Worm (Caenorhabditis elegans) whole organism, L4 larva: ENCODE data around the gene mes-2.
A peak's percentile ranks its signal among the peaks of the same experiment; 100 is the strongest.
"Not testable (repeated sequence)": the region's sequence is repeated elsewhere in the genome, so short reads cannot be mapped to it uniquely, and the experiment has no call there.

Experiments
- D1046.2 ChIP-seq: fragments of 200-800 bp; sonication (Bioruptor generic); IDR thresholded peaks from 2 replicates; pipeline ENCODE4 v1.3.6; 2022; ENCODE audit warnings: missing genetic modification characterization, missing compliant biosample characterization
- F49E8.2 ChIP-seq: sonication (generic microtip); optimal IDR thresholded peaks from 2 replicates; lab custom pipeline; 2016; ENCODE audit warnings: missing compliant biosample characterization, mild to moderate bottlenecking, missing genetic modification characterization, borderline replicate concordance
- R02D3.7 ChIP-seq: fragments of 150-350 bp; sonication (generic microtip); optimal IDR thresholded peaks from 3 replicates; lab custom pipeline; 2014; ENCODE audit warnings: missing biosample characterization, missing genetic modification characterization
- T26A8.4 ChIP-seq: fragments of 200-800 bp; sonication (Bioruptor generic); IDR thresholded peaks from 2 replicates; pipeline ENCODE4 v1.3.6; 2022; ENCODE audit warnings: missing genetic modification characterization, missing compliant biosample characterization
- Y48G9A.11 ChIP-seq: fragments of 200-800 bp; sonication (Bioruptor generic); IDR thresholded peaks from 2 replicates; pipeline ENCODE4 v1.3.6; 2022; ENCODE audit warnings: missing genetic modification reagents, missing genetic modification characterization, missing compliant biosample characterization
- Y5F2A.4 ChIP-seq: fragments of 200-800 bp; sonication (Bioruptor generic); optimal IDR thresholded peaks from 2 replicates; lab custom pipeline; 2018; ENCODE audit warnings: mild to moderate bottlenecking, missing genetic modification characterization, missing compliant biosample characterization
- aha-1 ChIP-seq: fragments of 150-350 bp; peaks from one replicate; lab custom pipeline; 2014; ENCODE audit warnings: missing biosample characterization, missing genetic modification characterization
- arid-1 ChIP-seq: fragments of 200-800 bp; sonication (Bioruptor generic); conservative IDR thresholded peaks from 2 replicates; pipeline ENCODE4 v1.3.6; 2022; ENCODE audit warnings: missing genetic modification reagents, missing genetic modification characterization, missing compliant biosample characterization
- ceh-20 ChIP-seq: fragments of 200-800 bp; sonication (Bioruptor generic); IDR thresholded peaks from 2 replicates; pipeline ENCODE4 v1.3.6; 2022; ENCODE audit warnings: missing genetic modification reagents, missing genetic modification characterization, missing compliant biosample characterization
- ceh-44 ChIP-seq: fragments of 200-800 bp; sonication (Bioruptor generic); IDR thresholded peaks from 2 replicates; pipeline ENCODE4 v1.3.6; 2022; ENCODE audit warnings: missing genetic modification reagents, missing genetic modification characterization, missing compliant biosample characterization
- ceh-82 ChIP-seq: sonication (generic microtip); optimal IDR thresholded peaks from 2 replicates; lab custom pipeline; 2017; ENCODE audit warnings: missing biosample characterization, missing genetic modification characterization
- daf-12 ChIP-seq: fragments of 150-350 bp; optimal IDR thresholded peaks from 2 replicates; lab custom pipeline; 2014; ENCODE audit warnings: missing biosample characterization, missing genetic modification reagents, missing genetic modification characterization
- daf-19 ChIP-seq: fragments of 200-800 bp; sonication (Bioruptor generic); conservative IDR thresholded peaks from 2 replicates; pipeline ENCODE4 v1.3.6; 2022; ENCODE audit warnings: missing genetic modification characterization, missing compliant biosample characterization
- dmd-6 ChIP-seq: fragments of 200-800 bp; sonication (Bioruptor generic); IDR thresholded peaks from 2 replicates; pipeline ENCODE4 v1.3.6; 2022; ENCODE audit warnings: missing genetic modification reagents, missing genetic modification characterization, missing compliant biosample characterization
- dmd-8 ChIP-seq: fragments of 200-800 bp; sonication (Bioruptor generic); IDR thresholded peaks from 2 replicates; pipeline ENCODE4 v1.3.6; 2022; ENCODE audit warnings: missing genetic modification characterization, missing compliant biosample characterization
- dpl-1 ChIP-seq: fragments of 150-350 bp; optimal IDR thresholded peaks from 2 replicates; lab custom pipeline; 2014; ENCODE audit warnings: missing biosample characterization, missing genetic modification reagents, missing genetic modification characterization
- duxl-1 ChIP-seq: sonication (generic microtip); optimal IDR thresholded peaks from 2 replicates; lab custom pipeline; 2016; ENCODE audit warnings: mild to moderate bottlenecking, missing genetic modification characterization, moderate library complexity, missing compliant biosample characterization; ENCODE audit not compliant: poor library complexity
- fkh-10 ChIP-seq: fragments of 150-350 bp; optimal IDR thresholded peaks from 2 replicates; lab custom pipeline; 2014; ENCODE audit warnings: missing biosample characterization, missing genetic modification reagents, missing genetic modification characterization
- hif-1 ChIP-seq, 2 experiments: sonication (generic microtip); optimal IDR thresholded peaks; 2 replicates each; lab custom pipeline; 2016 to 2017; ENCODE audit warnings: missing compliant biosample characterization in 2 of 2, missing genetic modification characterization in 2 of 2, missing genetic modification reagents in 2 of 2, missing genotype in 2 of 2, mild to moderate bottlenecking in 1 of 2
- hlh-30 ChIP-seq: sonication (generic microtip); optimal IDR thresholded peaks from 2 replicates; lab custom pipeline; 2017; ENCODE audit warnings: antibody characterized with exemption, mild to moderate bottlenecking, missing genetic modification characterization, missing compliant biosample characterization; ENCODE audit not compliant: insufficient read depth
- lin-13 ChIP-seq: fragments of 150-350 bp; optimal IDR thresholded peaks from 2 replicates; lab custom pipeline; 2014; ENCODE audit warnings: missing biosample characterization, missing genetic modification reagents, missing genetic modification characterization
- lir-3 ChIP-seq: sonication (generic microtip); optimal IDR thresholded peaks from 2 replicates; lab custom pipeline; 2016; ENCODE audit warnings: mild to moderate bottlenecking, missing genetic modification characterization, missing compliant biosample characterization
- mdl-1 ChIP-seq, 2 experiments: fragments of 150-350 bp in 1 of 2; sonication (generic microtip) in 1 of 2; optimal IDR thresholded peaks; 2 replicates each; lab custom pipeline; 2014 to 2017; ENCODE audit warnings: missing biosample characterization in 2 of 2, missing genetic modification characterization in 2 of 2
- mes-2 ChIP-seq: sonication (generic microtip); optimal IDR thresholded peaks from 2 replicates; lab custom pipeline; 2016; ENCODE audit warnings: missing genotype, mild to moderate bottlenecking, missing genetic modification characterization, missing compliant biosample characterization; ENCODE audit not compliant: poor library complexity, severe bottlenecking
- nhr-10 ChIP-seq: fragments of 150-350 bp; optimal IDR thresholded peaks from 2 replicates; lab custom pipeline; 2014; ENCODE audit warnings: missing biosample characterization, missing genetic modification characterization
- nhr-11 ChIP-seq: fragments of 150-350 bp; optimal IDR thresholded peaks from 2 replicates; lab custom pipeline; 2014; ENCODE audit warnings: missing biosample characterization, missing genetic modification characterization
- nhr-237 ChIP-seq: sonication (generic microtip); optimal IDR thresholded peaks from 2 replicates; lab custom pipeline; 2017; ENCODE audit warnings: missing biosample characterization, missing genetic modification characterization
- nhr-28 ChIP-seq: fragments of 150-350 bp; optimal IDR thresholded peaks from 2 replicates; lab custom pipeline; 2014; ENCODE audit warnings: missing biosample characterization, missing genetic modification characterization
- nhr-41 ChIP-seq: fragments of 200-800 bp; sonication (Bioruptor generic); IDR thresholded peaks from 2 replicates; pipeline ENCODE4 v1.3.6; 2022; ENCODE audit warnings: missing genetic modification reagents, missing genetic modification characterization, missing compliant biosample characterization
- nhr-42 ChIP-seq: fragments of 200-800 bp; sonication (Bioruptor generic); IDR thresholded peaks from 2 replicates; pipeline ENCODE4 v1.3.6; 2022; ENCODE audit warnings: missing genetic modification characterization, missing compliant biosample characterization
- nhr-48 ChIP-seq: sonication (generic microtip); optimal IDR thresholded peaks from 2 replicates; lab custom pipeline; 2016; ENCODE audit warnings: mild to moderate bottlenecking, missing genetic modification characterization, missing compliant biosample characterization
- pha-4 ChIP-seq, 2 experiments: fragments of 150-350 bp in 1 of 2; fragments of 200-800 bp in 1 of 2; sonication (Bioruptor generic) in 1 of 2; IDR thresholded peaks in 1 of 2; optimal IDR thresholded peaks in 1 of 2; 2 replicates each; pipeline versions ENCODE4 v1.3.6 to Lab custom; 2014 to 2022; ENCODE audit warnings: missing genetic modification characterization in 2 of 2, missing genetic modification reagents in 2 of 2, missing biosample characterization in 1 of 2, missing compliant biosample characterization in 1 of 2
- pqm-1 ChIP-seq: sonication (generic microtip); optimal IDR thresholded peaks from 2 replicates; lab custom pipeline; 2017; ENCODE audit warnings: missing biosample characterization, missing genetic modification characterization
- set-16 ChIP-seq: fragments of 200-800 bp; sonication (Bioruptor generic); IDR thresholded peaks from 2 replicates; pipeline ENCODE4 v1.3.6; 2022; ENCODE audit warnings: missing genetic modification reagents, missing genetic modification characterization, missing compliant biosample characterization
- spr-1 ChIP-seq: sonication (generic microtip); optimal IDR thresholded peaks from 2 replicates; lab custom pipeline; 2016; ENCODE audit warnings: mild to moderate bottlenecking, missing genetic modification characterization, missing compliant biosample characterization
- spr-3 ChIP-seq: fragments of 200-800 bp; sonication (Bioruptor generic); optimal IDR thresholded peaks from 2 replicates; lab custom pipeline; 2018; ENCODE audit warnings: mild to moderate bottlenecking, missing genetic modification characterization, missing compliant biosample characterization
- unc-39 ChIP-seq: sonication (generic microtip); optimal IDR thresholded peaks from 2 replicates; lab custom pipeline; 2017; ENCODE audit warnings: missing biosample characterization, missing genetic modification characterization
- unc-62 ChIP-seq, 3 experiments: fragments of 150-350 bp in 1 of 3; sonication (generic microtip); optimal IDR thresholded peaks in 2 of 3; peaks in 1 of 3; 1 replicate in 1 of 3; 2 replicates in 2 of 3; lab custom pipeline; 2014 to 2017; ENCODE audit warnings: missing biosample characterization in 3 of 3, missing genetic modification characterization in 3 of 3, missing genetic modification reagents in 3 of 3, missing genotype in 1 of 3
- zfp-3 ChIP-seq: fragments of 200-800 bp; sonication (Bioruptor generic); conservative IDR thresholded peaks from 2 replicates; pipeline ENCODE4 v1.3.6; 2022; ENCODE audit warnings: missing genetic modification reagents, missing genetic modification characterization, missing compliant biosample characterization
- zip-11 ChIP-seq: fragments of 200-800 bp; sonication (Bioruptor generic); IDR thresholded peaks from 2 replicates; pipeline ENCODE4 v1.3.6; 2022; ENCODE audit warnings: missing genetic modification characterization, missing compliant biosample characterization
- zip-2 ChIP-seq: fragments of 150-350 bp; optimal IDR thresholded peaks from 2 replicates; lab custom pipeline; 2014; ENCODE audit warnings: missing biosample characterization, missing genetic modification characterization
- ztf-11 ChIP-seq: fragments of 150-350 bp; optimal IDR thresholded peaks from 2 replicates; lab custom pipeline; 2014; ENCODE audit warnings: missing biosample characterization, missing genetic modification characterization

Gene mes-2

ce11 chrII:14383644-14384043 is at the start of gene mes-2 (continued):
- TF ChIP-seq pha-4 (GFP tag; IDR thresholded peaks at IDR 0.05; lab: Robert Waterston, UW), result 0 out of 2 replicates have a peak, but pooled peaks have one; percentile 44
- TF ChIP-seq pha-4 (tag; optimal IDR thresholded peaks at IDR 0.05; lab: Kevin White, UChicago), result peak; percentile 31
- TF ChIP-seq, all 104 proteins: peak for 26

DNA sequence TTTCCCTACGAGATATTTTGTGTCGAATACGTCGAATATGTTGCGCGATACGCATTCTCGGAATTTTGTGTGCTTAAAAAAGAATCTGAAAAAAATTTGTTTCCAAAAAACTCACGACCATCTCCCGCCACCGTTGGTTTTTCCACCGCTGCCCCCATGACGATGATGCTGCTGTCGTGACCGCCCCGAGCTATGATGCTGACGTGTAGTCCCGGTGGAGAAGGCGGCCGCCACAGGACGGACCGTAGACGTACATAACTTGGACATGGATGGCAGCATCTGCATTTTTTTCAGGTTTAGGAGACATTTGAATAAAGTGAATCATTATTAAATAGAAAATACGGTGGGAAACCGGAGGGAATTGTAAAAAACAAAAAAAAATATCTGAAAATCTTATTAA is 39.6 kb upstream of the mes-2 start, which contains the start of gene ddl-3:
TSS of gene ddl-3 (minus strand) at position 289 of the 400 bp plus-strand sequence.
- TF ChIP-seq set-16 (GFP tag; lab: Robert Waterston, UW) (peak; percentile 31; the same call in 1 of the 2 replicates), Y48G9A.11 (GFP tag; lab: Robert Waterston, UW) (0 out of 2 replicates have a peak, but pooled peaks have one; percentile 55)

- peak in 1 of 2 experiments; percentile 56 for TF ChIP-seq unc-62 (GFP tag; optimal IDR thresholded peaks at IDR 0.05 in 1 of 2; lab: Kevin White, UChicago)
- not testable (repeated sequence) for TF ChIP-seq unc-62 (tag; optimal IDR thresholded peaks at IDR 0.05; lab: Kevin White, UChicago)
Measured at ce11 chrII:14346243-14346642, 37.5 kb upstream of the mes-2 start, which contains the start of gene Y54G11A.9. Gene Y54G11A.9, minus strand, starts transcription at chrII:14346438.

DNA sequence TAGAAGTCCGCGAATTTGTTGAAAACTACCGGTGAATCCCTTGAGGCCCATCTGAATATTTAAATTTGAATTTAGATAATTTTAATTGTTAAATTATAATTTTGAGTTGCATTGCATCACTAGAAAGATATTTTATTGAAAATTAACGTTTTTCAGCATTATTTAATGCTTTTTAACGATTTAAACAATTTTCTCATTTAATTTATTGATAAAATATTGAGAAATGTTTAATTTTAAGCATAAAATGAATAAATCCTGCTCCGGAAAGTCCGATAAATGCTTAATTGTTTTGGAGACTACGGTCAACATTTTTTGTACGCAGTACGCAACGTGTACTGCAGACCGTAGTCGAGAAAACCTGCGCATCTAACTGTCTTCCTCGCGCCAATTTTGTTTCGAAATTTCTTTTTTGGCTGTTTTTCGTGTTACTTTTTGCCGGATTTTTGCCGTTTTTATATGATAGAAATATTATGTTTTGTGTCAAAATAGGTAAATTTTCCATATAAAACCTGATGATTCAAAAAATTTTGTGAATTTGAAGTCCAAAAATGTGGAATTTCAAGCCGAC is 34.3 kb upstream of the mes-2 start, which contains the start of the genes Y54G11A.17, lin-7 and elof-1:
TSS of gene Y54G11A.17 (minus strand) at position 51 of the 568 bp plus-strand sequence.
TSS of gene lin-7 (minus strand) at position 51 of the 568 bp plus-strand sequence.
TSS of gene elof-1 (plus strand) at position 383 of the 568 bp plus-strand sequence.
- TF ChIP-seq R02D3.7 (tag; lab: Kevin White, UChicago) (no peak), zip-11 (GFP tag; lab: Robert Waterston, UW) (no peak), nhr-28 (tag; lab: Kevin White, UChicago) (peak; percentile 60), nhr-10 (tag; lab: Kevin White, UChicago) (no peak), nhr-42 (GFP tag; lab: Robert Waterston, UW) (peak; percentile 89), mdl-1 (tag; optimal IDR thresholded peaks at IDR 0.05; lab: Kevin White, UChicago) (peak in 1 of 2 experiments; percentile 58), lir-3 (tag; lab: Kevin White, UChicago) (no peak), spr-3 (GFP tag; lab: Kevin White, UChicago) (no peak), duxl-1 (tag; lab: Kevin White, UChicago) (peak; percentile 32), unc-39 (tag; lab: Kevin White, UChicago) (no peak), D1046.2 (GFP tag; lab: Robert Waterston, UW) (no peak), hlh-30 (peak; percentile 92), spr-1 (tag; lab: Kevin White, UChicago) (peak; percentile 17), T26A8.4 (peak; percentile 51; the same call in 1 of the 2 replicates), hif-1 (tag; optimal IDR thresholded peaks at IDR 0.05; lab: Kevin White, UChicago) (peak in 1 of 2 experiments; percentile 85), fkh-10 (GFP tag; lab: Kevin White, UChicago) (peak; percentile 78), aha-1 (tag; lab: Kevin White, UChicago) (peak; percentile 88), daf-19 (GFP tag; lab: Robert Waterston, UW) (no peak), zip-2 (tag; lab: Kevin White, UChicago) (no peak), nhr-48 (tag; lab: Kevin White, UChicago) (peak; percentile 1), lin-13 (peak; percentile 74), ztf-11 (tag; lab: Kevin White, UChicago) (no peak), pqm-1 (tag; lab: Kevin White, UChicago) (no peak), nhr-11 (peak; percentile 88), arid-1 (GFP tag; lab: Robert Waterston, UW) (peak; percentile 71), nhr-41 (GFP tag; lab: Robert Waterston, UW) (no peak), dpl-1 (GFP tag; lab: Kevin White, UChicago) (peak; percentile 89), ceh-82 (tag; lab: Kevin White, UChicago) (no peak), ceh-20 (peak; percentile 57; the same call in 1 of the 2 replicates), Y5F2A.4 (GFP tag; lab: Kevin White, UChicago) (no peak), daf-12 (tag; lab: Kevin White, UChicago) (no peak), zfp-3 (no peak), F49E8.2 (tag; lab: Kevin White, UChicago) (no peak), dmd-8 (GFP tag; lab: Robert Waterston, UW) (no peak), mes-2 (tag; lab: Kevin White, UChicago) (peak; percentile 92), ceh-44 (GFP tag; lab: Robert Waterston, UW) (no peak), dmd-6 (peak; percentile 56; the same call in 1 of the 2 replicates), nhr-237 (no peak)
